Worm (Caenorhabditis elegans): ENCODE data around the gene F32D8.3.

ce11 chrV:10870050-10870449 is 16.6 kb upstream of the F32D8.3 start:
- TF ChIP-seq R02D3.7 (tag; optimal IDR thresholded peaks at IDR 0.05) (no peak), lin-39 (tag; optimal IDR thresholded peaks at IDR 0.05) (no peak), aly-2 (tag; optimal IDR thresholded peaks at IDR 0.05) (no peak), nhr-237 (tag; optimal IDR thresholded peaks at IDR 0.05) (no peak), vab-7 (GFP tag; IDR thresholded peaks at IDR 0.05) (no peak)
